Fruit fly (Drosophila melanogaster): ENCODE results near the gene Mpi.

Gene Mpi

dm6 chr3R:9771519-9771972 lies 12.1 kb downstream of the Mpi start, which contains the start of gene CG9471 (continued):
- TF ChIP-seq Rfx (GFP tag; IDR thresholded peaks at IDR 0.05) (peak; percentile 93), BtbVII (GFP tag; optimal IDR thresholded peaks at IDR 0.05) (peak; percentile 89), CG7357 (GFP tag; IDR thresholded peaks at IDR 0.05) (peak; percentile 83), Ssrp (tag; optimal IDR thresholded peaks at IDR 0.05) (peak; percentile 87), Aef1 (GFP tag; IDR thresholded peaks at IDR 0.05) (peak; percentile 91), aop (GFP tag; IDR thresholded peaks at IDR 0.05) (peak; percentile 80), Dip2 (GFP tag; IDR thresholded peaks at IDR 0.05) (peak; percentile 25; the same call in 1 of the 2 replicates), CG17361 (GFP tag; IDR thresholded peaks at IDR 0.05) (peak; percentile 93), CG33213 (GFP tag; optimal IDR thresholded peaks at IDR 0.05) (peak; percentile 80), ken (GFP tag; IDR thresholded peaks at IDR 0.05) (peak; percentile 77), CG14441 (GFP tag; IDR thresholded peaks at IDR 0.05) (peak; percentile 91), HmgD (GFP tag; optimal IDR thresholded peaks at IDR 0.05) (peak; percentile 47), CG17186 (GFP tag; optimal IDR thresholded peaks at IDR 0.05) (peak; percentile 16), ab (GFP tag; optimal IDR thresholded peaks at IDR 0.05) (peak; percentile 43), CG18619 (GFP tag; optimal IDR thresholded peaks at IDR 0.05) (peak; percentile 84), Meics (GFP tag; optimal IDR thresholded peaks at IDR 0.05) (peak; percentile 93), bcd (GFP tag; optimal IDR thresholded peaks at IDR 0.05) (peak; percentile 87), Xbp1 (GFP tag; optimal IDR thresholded peaks at IDR 0.05) (peak; percentile 95), Optix (GFP tag; IDR thresholded peaks at IDR 0.05) (peak; percentile 48; the same call in 1 of the 3 replicates), CG16863 (GFP tag; optimal IDR thresholded peaks at IDR 0.05) (peak; percentile 86), Sin3A (optimal IDR thresholded peaks at IDR 0.05) (no peak), Six4 (GFP tag; optimal IDR thresholded peaks at IDR 0.05) (peak; percentile 88), CG13424 (tag; optimal IDR thresholded peaks at IDR 0.05) (peak; percentile 90), Drgx (GFP tag; IDR thresholded peaks at IDR 0.05) (peak; percentile 94), Gug (GFP tag; IDR thresholded peaks at IDR 0.05) (peak; percentile 89), CG10366 (GFP tag; IDR thresholded peaks at IDR 0.05) (peak; percentile 93), Fer2 (tag; optimal IDR thresholded peaks at IDR 0.05) (peak; percentile 85), Camta (GFP tag; optimal IDR thresholded peaks at IDR 0.05) (peak; percentile 87), Mrtf (GFP tag; IDR thresholded peaks at IDR 0.05) (peak; percentile 85), Bteb2 (GFP tag; optimal IDR thresholded peaks at IDR 0.05) (peak; percentile 93), bigmax (GFP tag; optimal IDR thresholded peaks at IDR 0.05) (peak; percentile 1), al (GFP tag; IDR thresholded peaks at IDR 0.05) (peak; percentile 87), CG43689 (GFP tag; IDR thresholded peaks at IDR 0.05) (peak; percentile 86), C15 (GFP tag; IDR thresholded peaks at IDR 0.05) (peak; percentile 71; the same call in 1 of the 3 replicates), Hr51 (GFP tag; optimal IDR thresholded peaks at IDR 0.05) (peak; percentile 75 to 92), CG6791 (GFP tag; IDR thresholded peaks at IDR 0.05; ENCODE audit: partially characterized antibody) (no peak), CG7271 (tag; optimal IDR thresholded peaks at IDR 0.05) (peak; percentile 73), Pdp1 (GFP tag; optimal IDR thresholded peaks at IDR 0.05) (peak; percentile 88 to 92), CG15696 (tag; optimal IDR thresholded peaks at IDR 0.05) (peak; percentile 76), CG8290 (GFP tag; optimal IDR thresholded peaks at IDR 0.05) (peak; percentile 81), CG8290 (tag; optimal IDR thresholded peaks at IDR 0.05) (peak in 1 of 2 experiments; percentile 79), cas (GFP tag; IDR thresholded peaks at IDR 0.05) (peak; percentile 91), otp (GFP tag; IDR thresholded peaks at IDR 0.05) (peak; percentile 85; the same call in 2 of the 3 replicates), CG15601 (tag; optimal IDR thresholded peaks at IDR 0.05) (peak; percentile 87), lab (GFP tag; optimal IDR thresholded peaks at IDR 0.05) (peak; percentile 96), Nf-YA (GFP tag; IDR thresholded peaks at IDR 0.05) (peak; percentile 88), CG4617 (GFP tag; optimal IDR thresholded peaks at IDR 0.05; ENCODE audit: borderline replicate concordance) (peak; percentile 81), CG9797 (GFP tag; optimal IDR thresholded peaks at IDR 0.05) (no peak), crp (GFP tag; optimal IDR thresholded peaks at IDR 0.05) (peak in 1 of 2 experiments; percentile 38), PHDP (tag; optimal IDR thresholded peaks at IDR 0.05) (peak; percentile 95), CG31224 (GFP tag; IDR thresholded peaks at IDR 0.05) (peak; percentile 83)

Data from whole organism, embryonic.